Fruit fly (Drosophila melanogaster): ENCODE measurements around the gene CG4213.

The CG4213 gene

DNA sequence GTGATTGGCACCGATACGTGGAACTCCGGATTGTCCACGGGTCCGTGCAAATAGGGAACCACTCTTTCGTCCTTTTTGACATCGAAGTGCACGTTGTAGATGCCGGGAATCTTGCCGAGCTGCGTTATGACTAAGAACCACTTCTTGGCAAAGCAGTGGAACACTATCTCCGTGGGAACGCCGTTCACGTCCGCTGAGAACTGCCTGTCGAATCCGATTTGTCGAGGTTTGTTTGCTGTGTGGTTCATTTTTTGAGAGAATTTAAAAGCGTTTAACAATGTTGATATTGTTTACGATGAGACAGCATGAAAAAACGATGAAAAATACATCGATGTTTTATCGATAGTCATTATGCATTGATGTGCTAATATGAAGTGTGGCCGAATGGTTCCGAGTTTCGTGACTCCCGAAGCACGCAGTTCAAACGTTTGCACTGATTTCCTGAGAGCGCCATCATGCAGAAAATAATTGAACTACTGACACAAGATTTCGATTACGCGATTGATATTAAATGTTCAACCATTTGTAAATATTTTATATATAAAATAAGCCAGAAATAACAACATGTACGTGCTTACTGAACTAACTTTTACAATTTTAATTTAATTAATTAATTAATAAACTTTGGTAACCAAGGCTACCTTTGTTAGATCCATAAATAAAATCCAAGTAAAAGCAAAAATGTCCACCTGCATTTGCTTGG, 19.3 kb upstream of the CG4213 start, which contains the start of the genes CG11885 and CG13692 (continued):
- TF ChIP-seq tap (tag; optimal IDR thresholded peaks at IDR 0.05) (peak; percentile 45), zfh2 (GFP tag; optimal IDR thresholded peaks at IDR 0.05) (no peak), Atf-2 (GFP tag; optimal IDR thresholded peaks at IDR 0.05) (no peak), CG2678 (tag; optimal IDR thresholded peaks at IDR 0.05) (peak; percentile 32), NC2β (GFP tag; optimal IDR thresholded peaks at IDR 0.05) (peak; percentile 58), Oli (tag; optimal IDR thresholded peaks at IDR 0.05) (no peak), mam (GFP tag; optimal IDR thresholded peaks at IDR 0.05) (no peak), cas (GFP tag; IDR thresholded peaks at IDR 0.05) (no peak), pb (GFP tag; optimal IDR thresholded peaks at IDR 0.05) (no peak), bsh (GFP tag; optimal IDR thresholded peaks at IDR 0.05) (peak in 1 of 2 experiments; percentile 25), CG5953 (GFP tag; IDR thresholded peaks at IDR 0.05) (no peak), Nf-YC (tag; optimal IDR thresholded peaks at IDR 0.05) (peak; percentile 71), CG15073 (GFP tag; optimal IDR thresholded peaks at IDR 0.05) (no peak), ab (GFP tag; optimal IDR thresholded peaks at IDR 0.05) (no peak), HLH3B (GFP tag; IDR thresholded peaks at IDR 0.05) (no peak; the same call in 1 of the 2 replicates), tll (GFP tag; optimal IDR thresholded peaks at IDR 0.05) (peak in 1 of 2 experiments; percentile 30), crol (GFP tag; IDR thresholded peaks at IDR 0.05) (no peak), Hr39 (optimal IDR thresholded peaks at IDR 0.05) (no peak), CG32767 (GFP tag; IDR thresholded peaks at IDR 0.05) (no peak), bab2 (GFP tag; optimal IDR thresholded peaks at IDR 0.05) (no peak), Blimp-1 (GFP tag; optimal IDR thresholded peaks at IDR 0.05) (no peak), luna (GFP tag; optimal IDR thresholded peaks at IDR 0.05) (no peak), cwo (GFP tag; optimal IDR thresholded peaks at IDR 0.05) (no peak), dmrt11E (tag; optimal IDR thresholded peaks at IDR 0.05) (no peak), sd (tag; optimal IDR thresholded peaks at IDR 0.05) (peak; percentile 74), ken (GFP tag; IDR thresholded peaks at IDR 0.05) (peak; percentile 51; the same call in 2 of the 3 replicates), lab (GFP tag; optimal IDR thresholded peaks at IDR 0.05) (peak; percentile 60), Dref (GFP tag; IDR thresholded peaks at IDR 0.05) (peak; percentile 96), Dbx (GFP tag; IDR thresholded peaks at IDR 0.05) (peak; percentile 73), zf30C (GFP tag; optimal IDR thresholded peaks at IDR 0.05) (peak; percentile 18), btn (GFP tag; optimal IDR thresholded peaks at IDR 0.05) (no peak), CG17912 (GFP tag; optimal IDR thresholded peaks at IDR 0.05) (peak; percentile 66), grau (tag; optimal IDR thresholded peaks at IDR 0.05) (peak; percentile 57), gcm2 (GFP tag; optimal IDR thresholded peaks at IDR 0.05) (no peak), NFAT (GFP tag; IDR thresholded peaks at IDR 0.05) (0 out of 2 replicates have a peak, but pooled peaks have one; percentile 21), fru (optimal IDR thresholded peaks at IDR 0.05) (no peak), sc (optimal IDR thresholded peaks at IDR 0.05) (no peak), sc (GFP tag; optimal IDR thresholded peaks at IDR 0.05) (no peak), CTCF (GFP tag; optimal IDR thresholded peaks at IDR 0.05) (peak; percentile 95), amos (GFP tag; IDR thresholded peaks at IDR 0.05; ENCODE audit: partially characterized antibody) (peak; percentile 99), E2f2 (GFP tag; IDR thresholded peaks at IDR 0.05) (peak; percentile 85), crp (GFP tag; optimal IDR thresholded peaks at IDR 0.05) (peak in 1 of 2 experiments; percentile 9), Ets97D (GFP tag; optimal IDR thresholded peaks at IDR 0.05) (peak; percentile 94), CG9817 (tag; optimal IDR thresholded peaks at IDR 0.05) (peak; percentile 58), gsb-n (tag; optimal IDR thresholded peaks at IDR 0.05) (peak; percentile 32), Spps (tag; optimal IDR thresholded peaks at IDR 0.05) (no peak), CrebB (tag; optimal IDR thresholded peaks at IDR 0.05) (peak; percentile 73), otp (GFP tag; IDR thresholded peaks at IDR 0.05) (0 out of 3 replicates have a peak, but pooled peaks have one; percentile 6), CG12391 (tag; optimal IDR thresholded peaks at IDR 0.05) (peak; percentile 58), fd96Cb (tag; optimal IDR thresholded peaks at IDR 0.05) (no peak), Hsf (GFP tag; optimal IDR thresholded peaks at IDR 0.05) (peak; percentile 8)

All from whole organism, embryonic.